Fruit fly (Drosophila melanogaster) S2 (cell line): Measurements from ENCODE around the gene Rubicon.

Source experiments
- CG8478 ChIP-seq: fragments of >200 bp; optimal IDR thresholded peaks from 2 replicates; lab custom pipeline; 2018
- CTCF ChIP-seq, 2 experiments: fragments of >200 bp; optimal IDR thresholded peaks; 2 replicates each; lab custom pipeline; 2018

dm6 chrX:8665576-8666297 is 11.1 kb upstream of the Rubicon start:
- TF ChIP-seq CG8478: no peak
- no peak for TF ChIP-seq CTCF (optimal IDR thresholded peaks at IDR 0.05; lab: Kevin White, UChicago)
